Worm (Caenorhabditis elegans): ENCODE results near the gene F54C9.7.
A peak's percentile ranks its signal among the peaks of the same experiment; 100 is the strongest.

F54C9.7 gene

DNA sequence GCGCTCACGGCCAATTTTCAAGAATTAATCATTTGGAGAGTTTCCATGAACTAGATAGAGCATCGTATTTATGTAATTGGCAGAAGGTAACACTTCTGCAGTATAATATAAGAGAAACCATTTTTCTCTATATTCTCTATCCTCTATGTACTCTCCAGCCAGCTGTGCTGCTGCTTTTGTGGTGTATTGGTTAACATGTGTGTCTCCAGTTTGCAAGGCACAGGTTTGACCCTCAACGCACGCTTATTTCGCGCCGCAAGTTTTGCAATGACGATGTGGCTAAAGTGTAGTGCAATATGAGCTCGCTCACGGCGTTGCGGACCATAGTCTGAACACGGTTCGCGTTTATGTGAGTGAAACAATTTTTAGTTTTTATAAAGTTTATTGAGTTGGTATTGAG is 26.2 kb upstream of the F54C9.7 start (continued):
- TF ChIP-seq lin-1 (GFP tag; IDR thresholded peaks at IDR 0.05), result peak; percentile 79
- TF ChIP-seq F37D6.2 (tag; optimal IDR thresholded peaks at IDR 0.05), result peak; percentile 21
- no peak for TF ChIP-seq skn-1 (tag; optimal IDR thresholded peaks at IDR 0.05)
- peak; percentile 54 for TF ChIP-seq nhr-48 (tag; optimal IDR thresholded peaks at IDR 0.05)
- peak; percentile 53; the same call in 1 of the 2 replicates for TF ChIP-seq nhr-41 (GFP tag; IDR thresholded peaks at IDR 0.05)
- no peak for TF ChIP-seq Y48G9A.11 (GFP tag; IDR thresholded peaks at IDR 0.05)
- TF ChIP-seq spr-3 (GFP tag; optimal IDR thresholded peaks at IDR 0.05), result peak; percentile 79
- no peak for TF ChIP-seq daf-8 (GFP tag; IDR thresholded peaks at IDR 0.05)
- peak; percentile 69 for TF ChIP-seq T20F7.1 (GFP tag; optimal IDR thresholded peaks at IDR 0.05)
- no peak; the same call in 1 of the 2 replicates for TF ChIP-seq php-3 (GFP tag; IDR thresholded peaks at IDR 0.05)
- peak in 1 of 2 experiments; percentile 83; a peak in 2 of 4 replicates for TF ChIP-seq madf-5 (GFP tag; IDR thresholded peaks at IDR 0.05)
- TF ChIP-seq ceh-82 (tag; optimal IDR thresholded peaks at IDR 0.05), result no peak
- TF ChIP-seq lim-7 (GFP tag; IDR thresholded peaks at IDR 0.05), result peak; percentile 98
- TF ChIP-seq fkh-10 (GFP tag; optimal IDR thresholded peaks at IDR 0.05), result no peak
- peak; percentile 54 for TF ChIP-seq nhr-28 (tag; optimal IDR thresholded peaks at IDR 0.05)
- TF ChIP-seq D1046.2 (GFP tag; IDR thresholded peaks at IDR 0.05), result no peak
- peak; percentile 61; the same call in 1 of the 2 replicates for TF ChIP-seq Y75B8A.6 (GFP tag; IDR thresholded peaks at IDR 0.05)
- TF ChIP-seq F10B5.3 (tag; optimal IDR thresholded peaks at IDR 0.05), result no peak
- TF ChIP-seq ceh-28 (tag; optimal IDR thresholded peaks at IDR 0.05), result no peak
- no peak for TF ChIP-seq ztf-11 (tag; optimal IDR thresholded peaks at IDR 0.05)
- TF ChIP-seq ces-1 (GFP tag; optimal IDR thresholded peaks at IDR 0.05), result no peak

DNA sequence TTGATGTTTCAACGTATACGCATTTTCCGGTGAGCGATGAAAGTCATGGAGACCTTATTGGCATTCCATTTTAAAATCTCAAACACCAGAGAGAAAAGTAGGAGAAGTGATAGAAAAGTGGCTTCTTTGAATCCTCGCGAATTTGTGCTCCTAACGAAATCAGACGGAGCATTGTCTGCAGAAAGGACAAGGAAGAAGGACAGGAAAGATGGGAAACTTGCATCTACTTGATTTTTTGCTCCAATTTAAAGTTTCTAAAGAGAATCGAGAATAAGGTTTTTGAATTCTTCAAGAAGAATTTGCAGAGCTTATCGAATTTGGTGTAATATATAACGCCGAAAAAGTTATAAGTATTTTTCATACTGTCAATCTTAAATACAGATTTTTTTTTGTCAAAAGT is 22.0 kb upstream of the F54C9.7 start:
- peak; percentile 56 for TF ChIP-seq fkh-10 (GFP tag; optimal IDR thresholded peaks at IDR 0.05)
- no peak for TF ChIP-seq lin-29 (GFP tag; IDR thresholded peaks at IDR 0.05)
- TF ChIP-seq nhr-76 (tag; optimal IDR thresholded peaks at IDR 0.05), result no peak
- TF ChIP-seq ces-1 (GFP tag; optimal IDR thresholded peaks at IDR 0.05), result peak; percentile 20
- no peak for TF ChIP-seq F37D6.2 (tag; optimal IDR thresholded peaks at IDR 0.05)

DNA sequence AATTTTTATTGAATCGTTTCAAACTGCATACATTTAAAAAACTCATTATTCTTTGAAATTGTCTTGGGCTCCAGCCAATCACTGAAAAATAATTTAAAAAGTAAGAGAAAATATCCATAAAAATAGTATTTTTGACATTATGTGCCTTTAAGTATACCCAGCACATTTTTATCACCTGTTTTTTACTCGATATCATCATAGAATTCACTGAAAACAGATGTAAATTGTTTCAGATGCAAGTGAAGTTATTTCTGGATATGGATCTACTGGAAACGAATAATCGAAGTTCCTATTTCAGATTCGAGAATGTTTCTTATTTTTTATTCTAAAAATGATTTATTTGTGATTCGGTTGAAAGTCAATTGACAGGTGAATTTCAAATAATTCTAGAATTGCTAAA is 18.6 kb upstream of the F54C9.7 start:
- no peak for TF ChIP-seq lir-3 (tag; optimal IDR thresholded peaks at IDR 0.05)
- no peak for TF ChIP-seq ceh-44 (GFP tag; IDR thresholded peaks at IDR 0.05)
- no peak for TF ChIP-seq mes-2 (tag; optimal IDR thresholded peaks at IDR 0.05; ENCODE audit: poor library complexity, severe bottlenecking)
- no peak for TF ChIP-seq zfp-2 (tag; optimal IDR thresholded peaks at IDR 0.05)
- no peak for TF ChIP-seq ceh-20 (GFP tag; IDR thresholded peaks at IDR 0.05)
- no peak for TF ChIP-seq zfp-3 (GFP tag; conservative IDR thresholded peaks at IDR 0.05)

DNA sequence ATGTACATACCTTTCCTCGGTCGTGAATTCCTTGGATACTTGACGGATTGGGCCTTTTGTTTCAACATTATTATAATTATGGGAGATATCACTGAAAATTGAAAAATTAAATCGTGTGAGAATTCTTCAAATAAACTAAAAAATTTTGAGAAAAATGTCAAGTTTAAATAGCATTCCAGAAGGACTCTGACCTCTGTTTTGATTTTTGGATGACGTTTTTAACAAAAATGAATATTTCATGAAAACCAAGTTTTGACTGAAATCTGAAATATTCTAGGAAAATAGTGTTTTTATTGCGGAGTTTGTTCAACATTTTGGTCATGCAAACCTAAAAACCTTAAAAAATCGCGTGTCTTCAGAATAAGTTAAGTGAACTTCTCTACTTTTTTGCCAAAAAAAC is 17.0 kb upstream of the F54C9.7 start, which contains the start of gene glb-27:
glb-27 (minus strand) TSS at position 101 of the 400 bp plus-strand sequence.
- TF ChIP-seq ceh-20 (GFP tag; IDR thresholded peaks at IDR 0.05), result no peak
- no peak for TF ChIP-seq lir-3 (tag; optimal IDR thresholded peaks at IDR 0.05)
- no peak for TF ChIP-seq daf-8 (GFP tag; IDR thresholded peaks at IDR 0.05)
- TF ChIP-seq fkh-10 (GFP tag; optimal IDR thresholded peaks at IDR 0.05), result no peak
- TF ChIP-seq skn-1 (tag; optimal IDR thresholded peaks at IDR 0.05), result no peak
- no peak for TF ChIP-seq set-16 (GFP tag; IDR thresholded peaks at IDR 0.05)
- TF ChIP-seq mdl-1 (tag; optimal IDR thresholded peaks at IDR 0.05), result no peak
- TF ChIP-seq T26A8.4 (GFP tag; IDR thresholded peaks at IDR 0.05), result no peak
- TF ChIP-seq nhr-102 (tag; optimal IDR thresholded peaks at IDR 0.05), result no peak
- no peak for TF ChIP-seq ztf-11 (tag; optimal IDR thresholded peaks at IDR 0.05)
- no peak for TF ChIP-seq mxl-2 (GFP tag; conservative IDR thresholded peaks at IDR 0.05)
- no peak for TF ChIP-seq nhr-10 (tag; optimal IDR thresholded peaks at IDR 0.05)
- no peak for TF ChIP-seq dmd-6 (GFP tag; IDR thresholded peaks at IDR 0.05)
- TF ChIP-seq nhr-28 (tag; optimal IDR thresholded peaks at IDR 0.05), result no peak
